Worm (Caenorhabditis elegans) whole organism, L4 larva: ENCODE data around the gene F53F1.6.

ENCODE experiments used
- ZK337.2 ChIP-seq: fragments of 200-800 bp; sonication (Bioruptor generic); IDR thresholded peaks from 2 replicates; pipeline ENCODE4 v1.3.6; 2022; ENCODE audit warnings: missing genetic modification reagents, missing genetic modification characterization, missing compliant biosample characterization
- lin-15B ChIP-seq: fragments of 150-350 bp; sonication (generic microtip); optimal IDR thresholded peaks from 3 replicates; lab custom pipeline; 2014; ENCODE audit warnings: missing biosample characterization, missing genetic modification characterization
- mes-2 ChIP-seq: sonication (generic microtip); optimal IDR thresholded peaks from 2 replicates; lab custom pipeline; 2016; ENCODE audit warnings: missing genotype, mild to moderate bottlenecking, missing genetic modification characterization, missing compliant biosample characterization; ENCODE audit not compliant: poor library complexity, severe bottlenecking
- nhr-25 ChIP-seq: sonication (generic microtip); optimal IDR thresholded peaks from 2 replicates; lab custom pipeline; 2017; ENCODE audit warnings: missing genetic modification characterization, mild to moderate bottlenecking, missing compliant biosample characterization, antibody characterized with exemption, moderate library complexity, borderline replicate concordance; ENCODE audit not compliant: insufficient read depth
- skn-1 ChIP-seq: fragments of 150-350 bp; optimal IDR thresholded peaks from 2 replicates; lab custom pipeline; 2014; ENCODE audit warnings: missing biosample characterization, missing genetic modification characterization
- snpc-4 ChIP-seq: fragments of 150-350 bp; optimal IDR thresholded peaks from 2 replicates; lab custom pipeline; 2014; ENCODE audit warnings: missing biosample characterization, missing genetic modification characterization
- unc-130 ChIP-seq: sonication (generic microtip); optimal IDR thresholded peaks from 2 replicates; lab custom pipeline; 2016; ENCODE audit warnings: missing genetic modification reagents, missing genetic modification characterization, missing compliant biosample characterization

ce11 chrV:13411225-13411991, 6.0 kb downstream of the F53F1.6 start:
- no peak for TF ChIP-seq nhr-25 (tag; lab: Kevin White, UChicago)
- TF ChIP-seq ZK337.2 = no peak
- TF ChIP-seq skn-1 (tag; lab: Kevin White, UChicago) = no peak
- TF ChIP-seq lin-15B (tag; lab: Kevin White, UChicago) = no peak
- TF ChIP-seq mes-2 (tag; lab: Kevin White, UChicago) = no peak
- TF ChIP-seq snpc-4 = no peak
- no peak for TF ChIP-seq unc-130
